Fruit fly (Drosophila melanogaster): ENCODE data around the gene Jhbp6.
"Not testable (repeated sequence)": the region's sequence is repeated elsewhere in the genome, so short reads cannot be mapped to it uniquely, and the experiment has no call there.

Gene Jhbp6

dm6 chr3L:22670174-22670573 lies 418 bp downstream of the Jhbp6 start:
- TF ChIP-seq Myc (optimal IDR thresholded peaks at IDR 0.05) (no peak), ttk (optimal IDR thresholded peaks at IDR 0.05) (no peak), insv (optimal IDR thresholded peaks at IDR 0.05) (no peak), h (optimal IDR thresholded peaks at IDR 0.05) (no peak), psq (optimal IDR thresholded peaks at IDR 0.05) (no peak), Sin3A (optimal IDR thresholded peaks at IDR 0.05) (no peak)

dm6 chr3L:22671699-22672276 lies 2.0 kb downstream of the Jhbp6 start:
- TF ChIP-seq psq (optimal IDR thresholded peaks at IDR 0.05) (no peak), h (optimal IDR thresholded peaks at IDR 0.05) (no peak), insv (optimal IDR thresholded peaks at IDR 0.05) (no peak), Sin3A (optimal IDR thresholded peaks at IDR 0.05) (no peak), Myc (optimal IDR thresholded peaks at IDR 0.05) (no peak), ttk (optimal IDR thresholded peaks at IDR 0.05) (no peak)

DNA sequence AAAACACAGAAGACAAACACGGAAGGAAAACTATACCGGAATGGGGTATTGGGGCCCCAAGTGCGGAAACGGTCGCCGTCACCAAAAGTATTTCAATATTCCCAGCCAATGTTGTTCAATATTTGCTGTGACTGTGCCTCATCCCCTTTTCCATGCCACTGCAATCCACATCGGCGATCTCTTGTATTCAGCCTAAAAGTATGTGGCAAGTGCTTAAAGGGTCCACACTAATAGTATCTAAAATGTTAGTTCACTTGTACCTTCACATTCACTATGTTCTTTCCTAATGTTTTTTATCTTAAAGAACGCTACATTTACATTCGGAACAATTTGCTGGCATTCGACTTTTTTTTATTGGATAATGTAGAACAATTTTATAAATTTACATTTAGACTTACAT lies 11.2 kb downstream of the Jhbp6 start:
- no peak for TF ChIP-seq Myc (optimal IDR thresholded peaks at IDR 0.05)

dm6 chr3L:22686987-22687386 lies 17.2 kb downstream of the Jhbp6 start, which contains the start of the genes CG14455 and CG14456:
Gene CG14455, minus strand, starts transcription at chr3L:22687087.
Gene CG14456, plus strand, starts transcription at chr3L:22687222.
- TF ChIP-seq psq (optimal IDR thresholded peaks at IDR 0.05) = no peak
- TF ChIP-seq insv (optimal IDR thresholded peaks at IDR 0.05) = no peak
- TF ChIP-seq h (optimal IDR thresholded peaks at IDR 0.05) = no peak
- TF ChIP-seq Myc (optimal IDR thresholded peaks at IDR 0.05) = no peak
- TF ChIP-seq Sin3A (optimal IDR thresholded peaks at IDR 0.05) = no peak
- TF ChIP-seq ttk (optimal IDR thresholded peaks at IDR 0.05) = no peak

DNA sequence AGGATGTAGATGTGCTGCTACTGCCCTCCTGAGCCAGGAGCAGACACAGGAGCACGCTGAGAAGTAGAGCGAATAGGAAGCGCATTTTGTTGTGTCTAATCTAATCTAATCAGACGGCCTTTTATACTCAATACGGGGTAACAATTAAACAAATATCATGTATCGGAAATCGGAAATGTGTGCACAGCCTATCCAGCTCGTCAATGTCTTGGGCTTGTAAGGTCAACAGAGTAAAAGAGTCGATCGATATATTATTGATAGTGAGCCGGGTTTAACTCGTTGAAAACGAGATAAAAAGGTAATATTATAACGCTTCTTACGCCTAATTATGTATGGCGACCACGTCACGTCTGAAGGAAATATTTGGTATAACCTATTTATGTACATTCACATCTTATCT lies 22.7 kb downstream of the Jhbp6 start, which contains the start of gene CG14454:
Gene CG14454 (minus strand): TSS at position 101 of the 400 bp plus-strand sequence.
- not testable (repeated sequence) for TF ChIP-seq psq, h, Sin3A (optimal IDR thresholded peaks at IDR 0.05)

dm6 chr3L:22693712-22694111 lies 24.0 kb downstream of the Jhbp6 start, which contains the start of the genes CG12546 and CG14453:
Gene CG12546, minus strand, starts transcription at chr3L:22693812.
Gene CG14453, plus strand, starts transcription at chr3L:22694083.
- TF ChIP-seq h (optimal IDR thresholded peaks at IDR 0.05) (no peak), Myc (optimal IDR thresholded peaks at IDR 0.05) (no peak), insv (optimal IDR thresholded peaks at IDR 0.05) (no peak), Sin3A (optimal IDR thresholded peaks at IDR 0.05) (no peak), ttk (optimal IDR thresholded peaks at IDR 0.05) (no peak), psq (optimal IDR thresholded peaks at IDR 0.05) (no peak)

- TF ChIP-seq h (optimal IDR thresholded peaks at IDR 0.05) = no peak
- TF ChIP-seq psq (optimal IDR thresholded peaks at IDR 0.05) = no peak
These were observed 25.9 kb downstream of the Jhbp6 start, which contains the start of gene CG14452 for dm6 chr3L:22695653-22696052. Gene CG14452, plus strand, starts transcription at chr3L:22695953.

DNA sequence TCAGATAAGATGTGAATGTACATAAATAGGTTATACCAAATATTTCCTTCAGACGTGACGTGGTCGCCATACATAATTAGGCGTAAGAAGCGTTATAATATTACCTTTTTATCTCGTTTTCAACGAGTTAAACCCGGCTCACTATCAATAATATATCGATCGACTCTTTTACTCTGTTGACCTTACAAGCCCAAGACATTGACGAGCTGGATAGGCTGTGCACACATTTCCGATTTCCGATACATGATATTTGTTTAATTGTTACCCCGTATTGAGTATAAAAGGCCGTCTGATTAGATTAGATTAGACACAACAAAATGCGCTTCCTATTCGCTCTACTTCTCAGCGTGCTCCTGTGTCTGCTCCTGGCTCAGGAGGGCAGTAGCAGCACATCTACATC lies 27.2 kb downstream of the Jhbp6 start, which contains the start of gene CG32453:
Gene CG32453 (plus strand): TSS at position 301 of the 400 bp plus-strand sequence.
- TF ChIP-seq Sin3A, psq, h (optimal IDR thresholded peaks at IDR 0.05): not testable (repeated sequence)

- no peak for TF ChIP-seq insv (optimal IDR thresholded peaks at IDR 0.05)
- TF ChIP-seq Myc (optimal IDR thresholded peaks at IDR 0.05) = no peak
- TF ChIP-seq h (optimal IDR thresholded peaks at IDR 0.05) = no peak
- TF ChIP-seq Sin3A (optimal IDR thresholded peaks at IDR 0.05) = no peak
These were observed 29.4 kb downstream of the Jhbp6 start, which contains the start of gene CG45116 for dm6 chr3L:22699133-22699532. Gene CG45116, plus strand, starts transcription at chr3L:22699433.

- TF ChIP-seq h (optimal IDR thresholded peaks at IDR 0.05) (no peak), insv (optimal IDR thresholded peaks at IDR 0.05) (no peak), Myc (optimal IDR thresholded peaks at IDR 0.05) (no peak), psq (optimal IDR thresholded peaks at IDR 0.05) (no peak), ttk (optimal IDR thresholded peaks at IDR 0.05) (no peak), Sin3A (optimal IDR thresholded peaks at IDR 0.05) (no peak)
These were observed 42.1 kb downstream of the Jhbp6 start, which contains the start of gene CG11370 for dm6 chr3L:22711855-22712254. Gene CG11370, plus strand, starts transcription at chr3L:22712155.

DNA sequence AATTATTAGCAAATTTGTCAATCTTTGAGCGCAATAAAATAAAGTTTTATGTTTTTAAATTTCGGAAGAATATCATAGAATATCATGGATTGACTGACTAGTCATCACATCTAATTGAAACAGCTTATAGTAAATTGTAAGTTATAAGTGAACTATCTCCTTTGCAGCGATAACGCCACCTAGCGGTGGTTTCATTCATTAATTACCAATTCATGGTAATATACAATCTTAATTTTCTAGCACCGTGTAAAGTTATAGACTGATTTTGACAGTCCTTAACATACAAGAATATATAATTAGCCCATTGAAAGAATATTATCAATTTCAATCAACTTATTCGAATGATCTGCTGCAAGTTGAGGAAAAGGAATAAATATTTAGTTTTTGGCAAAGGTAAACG lies 43.8 kb downstream of the Jhbp6 start:
- no peak for TF ChIP-seq insv (optimal IDR thresholded peaks at IDR 0.05)

dm6 chr3L:22717137-22717767 lies 47.5 kb downstream of the Jhbp6 start, which contains the start of the genes ArfGAP3 and CG32452:
Gene ArfGAP3, minus strand, starts transcription at chr3L:22717577.
Gene CG32452, plus strand, starts transcription at chr3L:22717728.
- no peak for TF ChIP-seq Sin3A (optimal IDR thresholded peaks at IDR 0.05)
- peak; percentile 77 for TF ChIP-seq psq (optimal IDR thresholded peaks at IDR 0.05)

DNA sequence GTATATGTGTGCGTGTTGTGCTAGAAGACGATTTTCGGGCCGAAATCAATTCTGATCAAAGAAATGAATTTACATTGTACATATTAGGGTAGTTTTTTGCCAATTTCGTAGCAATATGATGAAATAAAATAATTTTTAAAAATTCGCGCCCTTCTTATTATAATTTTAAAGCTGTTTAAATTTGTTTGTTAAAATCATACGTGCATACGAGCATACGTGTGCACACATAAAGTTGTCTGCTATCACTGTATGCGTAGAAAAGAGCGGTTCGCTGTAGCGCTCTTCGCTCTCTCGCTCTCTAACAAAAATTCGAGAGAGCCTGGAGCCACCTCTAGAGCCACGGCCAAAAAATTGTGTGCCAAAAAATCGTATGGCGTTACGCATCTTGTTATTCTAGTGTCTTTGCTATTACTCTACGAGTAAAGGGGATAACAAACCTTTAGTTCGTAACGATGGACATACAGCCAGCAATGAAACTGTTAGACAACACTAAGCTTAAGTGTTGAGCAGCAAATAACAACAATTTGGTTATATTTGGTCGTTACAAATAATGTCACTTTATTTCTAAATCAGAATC lies 51.0 kb downstream of the Jhbp6 start, which contains the start of gene mael:
Gene mael (plus strand): TSS at position 510 of the 577 bp plus-strand sequence.
- TF ChIP-seq psq, Sin3A, insv (optimal IDR thresholded peaks at IDR 0.05): not testable (repeated sequence)
